Fruit fly (Drosophila melanogaster) whole organism, pupa: ENCODE results near the gene Jon66Cii.

Experiments used
- CG10348 ChIP-seq: fragments of 200-800 bp; sonication (Bioruptor generic); IDR thresholded peaks from 2 replicates; pipeline ENCODE4 v1.3.6; 2022; ENCODE audit warnings: missing biosample characterization, missing genetic modification characterization
- CG12605 ChIP-seq: fragments of 200-800 bp; sonication (Bioruptor generic); IDR thresholded peaks from 2 replicates; pipeline ENCODE4 v1.3.6; 2022; ENCODE audit warnings: missing biosample characterization, missing genetic modification characterization
- CG13204 ChIP-seq: fragments of 200-800 bp; sonication (Bioruptor generic); optimal IDR thresholded peaks from 2 replicates; lab custom pipeline; 2018; ENCODE audit warnings: missing biosample characterization, mild to moderate bottlenecking, missing genetic modification characterization, moderate library complexity
- CG14655 ChIP-seq: fragments of 200-800 bp; sonication (Bioruptor generic); optimal IDR thresholded peaks from 3 replicates; lab custom pipeline; 2017; ENCODE audit warnings: mild to moderate bottlenecking, missing biosample characterization, missing genetic modification reagents, missing genetic modification characterization
- CG17806 ChIP-seq: fragments of 200-800 bp; sonication (Bioruptor generic); optimal IDR thresholded peaks from 2 replicates; lab custom pipeline; 2018; ENCODE audit warnings: missing biosample characterization, mild to moderate bottlenecking, missing genetic modification characterization, moderate library complexity
- CG32121 ChIP-seq: fragments of 200-800 bp; sonication (Bioruptor generic); IDR thresholded peaks from 2 replicates; pipeline ENCODE4 v1.3.6; 2022; ENCODE audit warnings: missing biosample characterization, missing genetic modification characterization
- CG34367 ChIP-seq: fragments of 200-800 bp; sonication (Bioruptor generic); optimal IDR thresholded peaks from 2 replicates; lab custom pipeline; 2018; ENCODE audit warnings: missing biosample characterization, mild to moderate bottlenecking, missing genetic modification characterization
- CG8301 ChIP-seq: fragments of 200-800 bp; sonication (Bioruptor generic); optimal IDR thresholded peaks from 2 replicates; lab custom pipeline; 2018; ENCODE audit warnings: missing biosample characterization, mild to moderate bottlenecking, missing genetic modification characterization
- EcR ChIP-seq: fragments of 200-800 bp; sonication (Bioruptor generic); optimal IDR thresholded peaks from 3 replicates; lab custom pipeline; 2019; ENCODE audit warnings: missing biosample characterization, missing genetic modification characterization, mild to moderate bottlenecking, moderate library complexity, missing genetic modification reagents
- Pif1A ChIP-seq: fragments of 200-800 bp; sonication (Bioruptor generic); optimal IDR thresholded peaks from 3 replicates; lab custom pipeline; 2016; ENCODE audit warnings: missing biosample characterization, missing genetic modification characterization
- Pif1B ChIP-seq: fragments of 200-800 bp; sonication (Bioruptor generic); optimal IDR thresholded peaks from 3 replicates; lab custom pipeline; 2016; ENCODE audit warnings: missing biosample characterization, missing genetic modification characterization
- Snoo ChIP-seq: fragments of 200-800 bp; sonication (Bioruptor generic); optimal IDR thresholded peaks from 3 replicates; lab custom pipeline; 2017; ENCODE audit warnings: missing biosample characterization, mild to moderate bottlenecking, missing genetic modification characterization, inconsistent platforms
- fd96Ca ChIP-seq: fragments of 200-800 bp; sonication (Bioruptor generic); IDR thresholded peaks from 3 replicates; pipeline ENCODE4 v1.3.6; 2022; ENCODE audit warnings: missing biosample characterization, missing genetic modification characterization
- rn ChIP-seq: fragments of 200-800 bp; sonication (Bioruptor generic); IDR thresholded peaks from 2 replicates; pipeline ENCODE4 v1.3.6; 2022; ENCODE audit warnings: missing biosample characterization, missing genetic modification characterization

DNA sequence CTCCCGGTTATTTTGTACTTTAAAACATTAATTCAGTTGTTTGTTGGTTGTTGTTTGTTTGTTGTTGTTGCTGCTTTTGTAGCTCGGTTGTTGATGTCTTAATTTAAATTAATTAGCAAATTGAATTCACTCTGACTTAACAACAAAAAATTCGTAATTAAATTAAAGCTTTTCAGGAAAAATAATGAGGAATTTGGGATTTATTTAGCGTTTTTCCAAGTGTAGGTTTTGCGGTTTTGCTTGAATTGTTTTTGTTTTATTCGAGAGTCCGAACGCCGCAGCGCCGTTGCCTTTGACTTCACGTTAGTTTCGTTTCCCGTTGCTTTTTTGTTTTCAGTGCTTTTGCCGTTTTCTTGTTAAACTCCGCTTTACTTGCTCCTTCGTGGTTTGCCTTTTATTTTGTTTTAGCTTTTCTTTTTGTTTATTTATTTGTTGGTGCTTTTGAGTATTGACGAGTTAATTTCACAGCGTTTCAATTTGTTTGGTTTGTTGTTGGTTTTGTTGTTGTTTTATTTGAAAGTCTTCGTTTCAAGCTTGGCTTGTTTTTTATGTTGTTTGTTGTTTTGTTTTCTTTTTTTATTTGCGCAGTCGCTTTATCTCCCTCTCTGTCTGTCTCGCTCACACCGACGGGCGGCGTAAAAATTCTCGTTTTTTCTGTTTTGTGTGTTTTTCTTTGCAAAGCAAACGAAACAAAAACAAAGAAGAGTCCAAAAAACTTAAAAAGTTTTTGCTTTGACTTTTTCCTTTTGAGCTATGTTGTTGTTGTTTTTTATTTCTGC, 47.5 kb upstream of the Jon66Cii start:
- TF ChIP-seq rn (GFP tag; lab: Robert Waterston, UW) (peak; percentile 93), CG14655 (GFP tag; lab: Kevin White, UChicago) (peak; percentile 92), CG32121 (GFP tag; lab: Robert Waterston, UW) (peak; percentile 91), Pif1A (peak; percentile 95), CG12605 (GFP tag; lab: Robert Waterston, UW) (peak; percentile 99), CG13204 (GFP tag; lab: Kevin White, UChicago) (peak; percentile 99), CG10348 (GFP tag; lab: Robert Waterston, UW) (no peak), CG34367 (tag; lab: Kevin White, UChicago) (peak; percentile 95), EcR (GFP tag; lab: Kevin White, UChicago) (no peak), CG8301 (peak; percentile 87), Snoo (tag; lab: Kevin White, UChicago) (peak; percentile 83), fd96Ca (GFP tag; lab: Robert Waterston, UW) (no peak; the same call in 1 of the 3 replicates), Pif1B (GFP tag; lab: Kevin White, UChicago) (peak; percentile 96), CG17806 (tag; lab: Kevin White, UChicago) (peak; percentile 90)
